Fruit fly (Drosophila melanogaster): ENCODE results near the gene CG7742.

CG7742 gene

dm6 chr2L:5214981-5215380, at the start of gene CG7742:
Gene CG7742, minus strand, starts transcription at chr2L:5215081.
- TF ChIP-seq dsf (GFP tag; optimal IDR thresholded peaks at IDR 0.05; ENCODE audit: borderline replicate concordance) = no peak
- no peak for TF ChIP-seq Rel (GFP tag; optimal IDR thresholded peaks at IDR 0.05)
- no peak for TF ChIP-seq Rel (tag; optimal IDR thresholded peaks at IDR 0.05)
- no peak for TF ChIP-seq dl (GFP tag; optimal IDR thresholded peaks at IDR 0.05; ENCODE audit: insufficient read depth in 1 of 2, partially characterized antibody in 2 of 2)
- no peak for TF ChIP-seq lola (GFP tag; optimal IDR thresholded peaks at IDR 0.05)
- no peak for TF ChIP-seq OdsH (GFP tag; optimal IDR thresholded peaks at IDR 0.05)

- TF ChIP-seq Hr83 (GFP tag; optimal IDR thresholded peaks at IDR 0.05; ENCODE audit: poor library complexity, severe bottlenecking) = no peak
These were observed 49.3 kb upstream of the CG7742 start for dm6 chr2L:5264157-5264556.

- TF ChIP-seq Vsx2 (GFP tag; optimal IDR thresholded peaks at IDR 0.05; ENCODE audit: partially characterized antibody) = peak; percentile 37
- TF ChIP-seq usp (GFP tag; optimal IDR thresholded peaks at IDR 0.05) = no peak
- no peak for TF ChIP-seq dsf (GFP tag; optimal IDR thresholded peaks at IDR 0.05; ENCODE audit: borderline replicate concordance)
- TF ChIP-seq sv (GFP tag; optimal IDR thresholded peaks at IDR 0.05) = no peak
These were observed 48.6 kb upstream of the CG7742 start, which contains the start of gene Cyp4ac1 for dm6 chr2L:5263343-5264051. Gene Cyp4ac1, plus strand, starts transcription at chr2L:5264001.

- TF ChIP-seq fru (GFP tag; optimal IDR thresholded peaks at IDR 0.05) (peak; percentile 90), jim (GFP tag; optimal IDR thresholded peaks at IDR 0.05) (no peak), foxo (GFP tag; optimal IDR thresholded peaks at IDR 0.05) (peak; percentile 38 to 91), dmrt93B (GFP tag; optimal IDR thresholded peaks at IDR 0.05) (peak; percentile 66), Jra (GFP tag; optimal IDR thresholded peaks at IDR 0.05) (peak; percentile 71), tai (GFP tag; optimal IDR thresholded peaks at IDR 0.05) (peak; percentile 63), dl (GFP tag; optimal IDR thresholded peaks at IDR 0.05; ENCODE audit: insufficient read depth in 1 of 2, partially characterized antibody in 2 of 2) (no peak), CG9705 (GFP tag; optimal IDR thresholded peaks at IDR 0.05) (peak; percentile 84), Sp1 (GFP tag; optimal IDR thresholded peaks at IDR 0.05) (peak; percentile 86), Mio (GFP tag; optimal IDR thresholded peaks at IDR 0.05) (no peak), OdsH (GFP tag; optimal IDR thresholded peaks at IDR 0.05) (peak; percentile 85), rgr (GFP tag; optimal IDR thresholded peaks at IDR 0.05) (peak; percentile 90), woc (GFP tag; optimal IDR thresholded peaks at IDR 0.05) (peak; percentile 91), Hr83 (GFP tag; optimal IDR thresholded peaks at IDR 0.05; ENCODE audit: poor library complexity, severe bottlenecking) (no peak), pan (optimal IDR thresholded peaks at IDR 0.05) (no peak), Rel (GFP tag; optimal IDR thresholded peaks at IDR 0.05) (peak; percentile 66), Rel (tag; optimal IDR thresholded peaks at IDR 0.05) (peak; percentile 70), Myc (optimal IDR thresholded peaks at IDR 0.05) (no peak), psq (GFP tag; optimal IDR thresholded peaks at IDR 0.05) (peak; percentile 86), br (GFP tag; optimal IDR thresholded peaks at IDR 0.05) (peak; percentile 92), sv (GFP tag; optimal IDR thresholded peaks at IDR 0.05) (no peak), lola (GFP tag; optimal IDR thresholded peaks at IDR 0.05) (no peak), dsf (GFP tag; optimal IDR thresholded peaks at IDR 0.05; ENCODE audit: borderline replicate concordance) (peak; percentile 32), N (GFP tag; optimal IDR thresholded peaks at IDR 0.05) (no peak), Vsx2 (GFP tag; optimal IDR thresholded peaks at IDR 0.05; ENCODE audit: partially characterized antibody) (no peak), CG32264 (GFP tag; optimal IDR thresholded peaks at IDR 0.05) (peak; percentile 83), sage (GFP tag; optimal IDR thresholded peaks at IDR 0.05) (peak; percentile 85), brk (GFP tag; optimal IDR thresholded peaks at IDR 0.05) (peak; percentile 84), HLH106 (tag; optimal IDR thresholded peaks at IDR 0.05) (peak; percentile 92), Hnf4 (GFP tag; optimal IDR thresholded peaks at IDR 0.05) (peak; percentile 84), GATAd (GFP tag; optimal IDR thresholded peaks at IDR 0.05) (no peak), usp (GFP tag; optimal IDR thresholded peaks at IDR 0.05) (no peak), CrebA (GFP tag; optimal IDR thresholded peaks at IDR 0.05; ENCODE audit: borderline replicate concordance) (no peak), ey (GFP tag; optimal IDR thresholded peaks at IDR 0.05) (peak; percentile 85), Dfd (GFP tag; optimal IDR thresholded peaks at IDR 0.05) (no peak), h (GFP tag; optimal IDR thresholded peaks at IDR 0.05) (peak; percentile 92), Hr78 (GFP tag; optimal IDR thresholded peaks at IDR 0.05) (no peak)
These were observed 46.5 kb upstream of the CG7742 start for dm6 chr2L:5261223-5261984.
